Fruit fly (Drosophila melanogaster): ENCODE data around the gene CG3529.

DNA sequence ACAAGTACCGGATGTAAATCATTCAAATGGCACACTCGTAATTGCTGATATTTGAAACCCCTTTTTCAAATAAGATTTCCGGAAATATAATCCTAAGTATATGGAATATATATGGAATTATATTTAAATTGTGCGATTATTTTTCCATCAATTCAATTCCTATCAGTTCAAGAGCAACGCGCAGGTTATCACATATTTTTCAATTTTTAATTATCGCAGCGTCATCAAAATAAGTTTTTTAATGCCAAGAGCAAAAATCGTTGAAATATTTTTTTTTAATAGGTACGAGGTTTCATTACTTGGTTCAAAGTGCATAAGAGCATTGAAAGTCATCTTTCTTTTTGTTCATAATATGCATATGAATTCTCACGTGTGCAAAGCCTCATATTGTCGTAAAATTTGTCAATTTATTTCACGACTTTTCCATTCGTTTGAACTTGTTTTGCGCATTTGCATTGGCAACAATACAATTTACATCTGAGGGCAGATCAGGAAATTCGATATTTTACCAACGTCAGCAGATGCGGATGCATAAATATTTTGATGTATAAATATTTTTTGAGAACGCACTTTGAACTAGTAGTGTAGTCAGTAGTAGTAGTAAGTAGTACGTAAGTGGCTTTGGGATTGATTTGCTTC is 51.4 kb downstream of the CG3529 start:
- TF ChIP-seq Gug (GFP tag; IDR thresholded peaks at IDR 0.05) (no peak), CG6808 (GFP tag; optimal IDR thresholded peaks at IDR 0.05) (no peak), Eip93F (GFP tag; optimal IDR thresholded peaks at IDR 0.05) (no peak), OdsH (GFP tag; optimal IDR thresholded peaks at IDR 0.05) (no peak), vri (GFP tag; optimal IDR thresholded peaks at IDR 0.05) (no peak), CG6792 (GFP tag; optimal IDR thresholded peaks at IDR 0.05) (no peak), CG9139 (GFP tag; optimal IDR thresholded peaks at IDR 0.05) (no peak)
